Worm (Caenorhabditis elegans) whole organism, midembryonic: Measurements from ENCODE around the gene elo-7.

ENCODE experiments used
- cog-1 ChIP-seq: sonication (generic microtip); optimal IDR thresholded peaks from 2 replicates; lab custom pipeline; 2016; ENCODE audit warnings: missing genetic modification characterization, missing compliant biosample characterization
- flt-1 ChIP-seq: fragments of 200-800 bp; sonication (Bioruptor generic); IDR thresholded peaks from 2 replicates; pipeline ENCODE4 v1.3.6; 2022; ENCODE audit warnings: missing genetic modification characterization, missing compliant biosample characterization

- TF ChIP-seq flt-1 (GFP tag; lab: Robert Waterston, UW) (no peak), cog-1 (tag; lab: Kevin White, UChicago) (no peak)
These were observed 3.9 kb upstream of the elo-7 start, which contains the start of gene elo-1 for ce11 chrIV:9525682-9526416.
